Worm (Caenorhabditis elegans) whole organism, L4/young adult: ENCODE measurements around the gene msp-58.
"Not testable (repeated sequence)": the region's sequence is repeated elsewhere in the genome, so short reads cannot be mapped to it uniquely, and the experiment has no call there.

Experiments used
- W03F9.2 ChIP-seq: fragments of 150-350 bp; optimal IDR thresholded peaks from 2 replicates; lab custom pipeline; 2014; ENCODE audit warnings: missing biosample characterization, missing genetic modification characterization
- dao-5 ChIP-seq: sonication (generic microtip); optimal IDR thresholded peaks from 2 replicates; lab custom pipeline; 2016; ENCODE audit warnings: missing genotype, missing genetic modification characterization, moderate library complexity, missing compliant biosample characterization
- him-1 ChIP-seq: sonication (generic microtip); optimal IDR thresholded peaks from 2 replicates; lab custom pipeline; 2016; ENCODE audit warnings: missing genotype, missing genetic modification reagents, missing genetic modification characterization, missing compliant biosample characterization

The msp-58 gene

DNA sequence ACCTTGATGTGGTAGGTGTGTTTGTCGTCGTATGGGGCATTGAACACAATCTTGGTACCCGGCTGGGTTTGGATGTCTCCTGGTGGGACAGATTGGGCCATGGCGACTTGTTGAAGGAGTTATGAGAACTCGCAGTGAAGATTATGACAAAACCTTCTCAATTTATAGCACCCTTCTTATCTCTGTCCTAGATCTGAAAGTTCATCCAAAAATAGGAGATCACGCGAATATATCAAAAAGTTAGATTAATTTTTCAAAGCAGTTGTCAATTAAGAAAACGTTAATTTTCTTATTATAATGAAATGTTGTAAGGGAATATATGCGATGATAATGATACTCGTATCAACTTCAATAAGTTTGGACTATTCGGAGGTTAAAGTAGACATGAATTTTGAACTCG lies 13.2 kb upstream of the msp-58 start, which contains the start of gene msp-51:
TSS of gene msp-51 (minus strand) at position 101 of the 400 bp plus-strand sequence.
- not testable (repeated sequence) for TF ChIP-seq dao-5 (tag; lab: Kevin White, UChicago); him-1 (tag; lab: Kevin White, UChicago); W03F9.2

DNA sequence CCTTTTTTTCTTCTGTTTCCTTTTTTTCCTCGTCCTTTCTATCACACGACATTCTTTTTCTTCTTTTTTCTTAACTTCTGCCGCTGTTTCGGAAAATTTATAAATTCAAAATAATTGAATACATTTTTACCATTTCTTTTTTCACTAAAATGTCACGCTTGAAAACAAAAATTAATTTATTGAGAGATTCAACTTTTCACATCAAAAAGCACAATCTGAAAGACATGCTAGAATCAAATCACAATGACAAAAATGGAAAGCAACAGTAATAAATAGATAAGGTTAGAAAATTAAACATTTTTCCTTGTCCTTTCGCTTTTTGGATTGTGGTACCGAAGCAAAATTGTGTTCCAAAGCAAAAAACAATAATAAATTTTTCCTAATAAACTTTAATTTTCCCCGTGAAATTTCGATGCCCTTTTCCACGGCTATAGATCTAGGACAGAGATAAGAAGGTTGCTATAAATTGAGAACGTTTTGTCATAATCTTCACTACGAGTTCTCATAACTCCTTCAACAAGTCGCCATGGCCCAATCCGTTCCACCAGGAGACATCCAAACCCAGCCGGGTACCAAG lies 10.9 kb upstream of the msp-58 start, which contains the start of the genes ZK354.6 and msp-113:
TSS of gene ZK354.6 (minus strand) at position 101 of the 577 bp plus-strand sequence.
TSS of gene msp-113 (plus strand) at position 527 of the 577 bp plus-strand sequence.
- TF ChIP-seq him-1 (tag; lab: Kevin White, UChicago) (no peak), dao-5 (tag; lab: Kevin White, UChicago) (no peak), W03F9.2 (no peak)

DNA sequence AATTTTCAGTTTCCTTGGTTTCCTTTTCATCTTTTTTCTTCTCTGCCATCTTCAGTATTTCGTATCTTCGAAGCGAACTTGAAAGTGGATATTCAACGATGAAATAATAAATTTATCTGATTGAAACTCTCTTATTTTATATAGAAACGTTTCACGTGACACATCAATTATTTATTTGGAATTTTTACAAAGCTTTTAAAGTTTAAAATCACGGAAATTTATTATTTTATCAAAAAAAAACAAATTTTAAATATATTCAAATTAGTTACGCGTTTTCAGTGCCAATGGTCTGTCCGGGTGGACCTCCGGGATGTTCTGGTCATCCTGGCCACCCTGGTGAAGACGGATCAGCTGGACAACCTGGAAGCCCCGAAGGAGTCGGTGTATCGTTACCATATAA lies 5.4 kb upstream of the msp-58 start, which contains the start of gene ZK354.7:
TSS of gene ZK354.7 (minus strand) at position 101 of the 400 bp plus-strand sequence.
- TF ChIP-seq dao-5 (tag; lab: Kevin White, UChicago) (no peak), him-1 (tag; lab: Kevin White, UChicago) (no peak)

DNA sequence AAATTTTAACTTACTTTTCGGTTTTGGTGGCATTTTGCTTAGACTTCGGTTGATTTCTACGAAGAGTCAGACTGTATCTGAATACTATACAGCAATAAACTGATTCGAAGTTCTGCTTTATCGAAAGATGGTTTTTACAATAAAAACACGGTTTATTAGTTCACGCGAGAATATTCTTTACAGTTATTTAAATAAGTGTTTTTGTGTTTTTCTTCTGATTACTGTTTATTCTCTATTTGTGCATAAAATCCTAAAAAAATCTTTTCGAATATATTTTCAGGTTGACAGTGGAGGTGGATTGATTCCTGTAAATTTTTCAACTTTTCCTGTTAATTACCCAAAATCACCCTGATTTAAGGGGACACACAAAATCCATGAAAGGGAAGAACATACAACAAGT lies 2.4 kb upstream of the msp-58 start, which contains the start of gene ZK354.8:
TSS of gene ZK354.8 (minus strand) at position 101 of the 400 bp plus-strand sequence.
- TF ChIP-seq W03F9.2 (no peak), him-1 (tag; lab: Kevin White, UChicago) (no peak), dao-5 (tag; lab: Kevin White, UChicago) (no peak)

DNA sequence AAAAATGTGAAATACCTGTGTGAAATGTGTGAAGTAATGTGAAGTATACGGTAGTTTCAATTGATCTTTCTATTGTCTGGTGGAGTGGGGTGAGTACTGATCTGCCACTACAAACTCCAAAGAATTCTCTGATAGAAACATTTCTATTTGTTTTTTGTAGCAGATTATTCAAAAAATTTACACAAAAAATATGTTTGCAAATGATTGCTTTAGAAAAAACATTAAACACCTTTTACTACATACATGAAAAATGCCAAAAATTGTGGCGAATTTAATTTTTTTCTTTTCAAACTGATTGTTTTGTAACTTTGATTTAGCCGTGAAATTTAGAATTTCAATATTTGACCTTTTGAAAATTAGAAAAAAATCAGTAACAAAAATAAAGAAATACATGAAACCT lies 1.3 kb downstream of the msp-58 start, which contains the start of gene ZK354.3:
TSS of gene ZK354.3 (plus strand) at position 301 of the 400 bp plus-strand sequence.
- TF ChIP-seq dao-5 (tag; lab: Kevin White, UChicago) (no peak), W03F9.2 (no peak), him-1 (tag; lab: Kevin White, UChicago) (no peak)

DNA sequence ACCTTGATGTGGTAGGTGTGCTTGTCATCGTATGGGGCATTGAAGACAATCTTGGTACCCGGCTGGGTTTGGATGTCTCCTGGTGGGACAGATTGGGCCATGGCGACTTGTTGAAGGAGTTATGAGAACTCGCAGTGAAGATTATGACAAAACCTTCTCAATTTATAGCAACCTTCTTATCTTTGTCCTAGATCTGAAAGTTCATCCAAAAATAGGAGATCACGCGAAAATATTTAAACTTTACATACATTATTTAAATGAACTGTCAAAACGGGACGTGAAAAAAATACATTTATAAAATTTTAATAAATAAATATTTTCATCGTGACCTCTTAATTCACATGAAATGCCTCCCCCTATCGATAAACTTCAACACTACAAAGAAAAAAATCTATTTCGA lies 4.6 kb downstream of the msp-58 start, which contains the start of the genes msp-59 and ZK354.2:
TSS of gene msp-59 (minus strand) at position 101 of the 400 bp plus-strand sequence.
TSS of gene ZK354.2 (plus strand) at position 395 of the 400 bp plus-strand sequence.
- not testable (repeated sequence) for TF ChIP-seq him-1 (tag; lab: Kevin White, UChicago); dao-5 (tag; lab: Kevin White, UChicago); W03F9.2

DNA sequence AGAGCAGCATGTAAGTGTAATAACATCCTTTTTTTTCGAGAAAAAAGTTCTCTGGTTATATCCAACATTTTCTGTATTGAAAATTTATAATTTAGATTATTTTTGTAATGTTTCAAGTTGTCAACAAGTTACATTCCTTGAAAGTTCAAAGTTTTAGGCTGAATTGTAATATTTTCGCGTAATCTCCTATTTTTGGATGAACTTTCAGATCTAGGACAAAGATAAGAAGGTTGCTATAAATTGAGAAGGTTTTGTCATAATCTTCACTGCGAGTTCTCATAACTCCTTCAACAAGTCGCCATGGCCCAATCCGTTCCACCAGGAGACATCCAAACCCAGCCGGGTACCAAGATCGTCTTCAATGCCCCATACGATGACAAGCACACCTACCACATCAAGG lies 7.8 kb downstream of the msp-58 start, which contains the start of gene msp-65:
TSS of gene msp-65 (plus strand) at position 301 of the 400 bp plus-strand sequence.
- TF ChIP-seq W03F9.2; him-1 (tag; lab: Kevin White, UChicago); dao-5 (tag; lab: Kevin White, UChicago): not testable (repeated sequence)

DNA sequence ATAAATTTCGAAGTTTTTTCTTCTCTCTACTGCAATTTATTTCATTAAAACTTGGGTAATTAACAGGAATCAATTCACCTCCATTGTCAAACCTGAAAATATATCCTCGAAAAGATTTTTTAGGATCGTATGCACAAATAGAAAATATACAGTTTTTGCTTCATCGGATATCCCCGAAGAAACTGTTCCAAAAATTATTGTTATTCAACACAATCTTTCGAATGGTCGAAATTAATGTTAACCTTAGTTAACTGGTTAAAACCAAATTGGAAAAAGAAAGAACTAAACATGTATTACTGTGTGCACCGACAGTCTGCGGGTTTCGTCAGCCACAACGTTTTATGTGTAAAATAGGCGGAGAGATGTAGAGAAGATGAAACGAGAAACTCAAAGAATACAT lies 8.7 kb downstream of the msp-58 start:
- no peak for TF ChIP-seq him-1 (tag; lab: Kevin White, UChicago)
- no peak for TF ChIP-seq dao-5 (tag; lab: Kevin White, UChicago)
- no peak for TF ChIP-seq W03F9.2

DNA sequence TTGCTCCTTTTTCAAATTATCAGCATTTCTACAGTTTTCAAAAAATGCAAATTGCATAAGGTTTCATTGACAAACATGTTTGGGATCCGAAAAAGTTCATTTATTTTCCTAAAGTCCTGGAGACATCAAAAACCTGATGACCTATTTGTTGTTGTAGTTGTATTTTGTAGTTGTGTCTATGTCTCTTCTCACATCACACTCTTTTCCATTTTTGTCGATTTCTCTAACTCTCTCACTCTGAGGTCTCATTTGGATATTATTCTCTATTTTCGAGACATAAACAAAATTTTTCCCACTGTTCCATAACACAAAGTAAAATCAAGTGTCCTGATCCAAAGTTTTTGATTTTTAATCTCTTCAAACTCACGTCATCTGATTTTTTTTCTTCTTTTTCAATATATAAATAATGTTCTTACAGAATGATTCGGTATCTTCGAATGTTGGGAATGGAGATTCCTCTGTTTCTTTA lies 10.5 kb downstream of the msp-58 start, which contains the start of gene slc-46A:
TSS of gene slc-46A (plus strand) at position 419 of the 469 bp plus-strand sequence.
- TF ChIP-seq W03F9.2 = no peak
- TF ChIP-seq dao-5 (tag; lab: Kevin White, UChicago) = no peak
- no peak for TF ChIP-seq him-1 (tag; lab: Kevin White, UChicago)

DNA sequence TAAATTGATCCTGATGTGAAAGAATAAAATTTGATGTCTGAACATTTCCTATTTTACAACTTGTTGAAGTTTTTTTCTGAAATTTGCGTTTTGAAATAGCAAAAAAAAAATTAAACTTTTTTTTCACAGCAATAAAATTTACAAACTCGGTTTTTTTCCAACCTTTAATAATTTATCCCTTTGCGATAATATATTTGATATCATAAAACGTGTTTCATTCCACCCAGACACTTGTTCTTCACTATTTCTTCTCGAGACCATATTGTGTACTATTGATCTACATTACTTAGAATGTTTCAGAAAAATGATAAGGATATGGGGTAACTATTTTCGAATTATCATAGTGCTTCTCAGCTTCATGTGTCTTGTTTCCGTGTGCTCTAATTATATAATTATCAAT lies 17.8 kb downstream of the msp-58 start, which contains the start of gene Y4C6B.4:
TSS of gene Y4C6B.4 (plus strand) at position 301 of the 400 bp plus-strand sequence.
- no peak for TF ChIP-seq W03F9.2
- TF ChIP-seq him-1 (tag; lab: Kevin White, UChicago) = no peak
- TF ChIP-seq dao-5 (tag; lab: Kevin White, UChicago) = no peak

DNA sequence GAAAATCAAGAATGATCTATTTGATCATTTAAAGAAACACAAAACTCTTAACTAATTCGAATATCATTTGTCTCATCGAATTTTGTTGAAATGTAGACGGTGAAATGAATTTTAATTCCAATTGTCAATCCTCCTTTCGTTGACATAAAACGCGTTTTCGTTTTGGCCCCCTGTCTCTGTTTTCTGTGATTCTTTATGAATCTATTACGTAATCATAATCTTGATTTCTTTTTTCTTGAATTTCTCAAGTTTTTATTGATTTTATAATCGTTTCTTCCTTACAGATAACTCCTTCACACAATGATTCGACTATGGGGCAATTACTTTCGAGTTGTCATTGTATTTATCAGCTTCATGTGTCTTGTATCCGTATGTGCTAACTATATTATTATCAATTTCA lies 23.8 kb downstream of the msp-58 start, which contains the start of gene Y4C6B.3:
TSS of gene Y4C6B.3 (plus strand) at position 301 of the 400 bp plus-strand sequence.
- TF ChIP-seq W03F9.2 (no peak), him-1 (tag; lab: Kevin White, UChicago) (no peak), dao-5 (tag; lab: Kevin White, UChicago) (no peak)

DNA sequence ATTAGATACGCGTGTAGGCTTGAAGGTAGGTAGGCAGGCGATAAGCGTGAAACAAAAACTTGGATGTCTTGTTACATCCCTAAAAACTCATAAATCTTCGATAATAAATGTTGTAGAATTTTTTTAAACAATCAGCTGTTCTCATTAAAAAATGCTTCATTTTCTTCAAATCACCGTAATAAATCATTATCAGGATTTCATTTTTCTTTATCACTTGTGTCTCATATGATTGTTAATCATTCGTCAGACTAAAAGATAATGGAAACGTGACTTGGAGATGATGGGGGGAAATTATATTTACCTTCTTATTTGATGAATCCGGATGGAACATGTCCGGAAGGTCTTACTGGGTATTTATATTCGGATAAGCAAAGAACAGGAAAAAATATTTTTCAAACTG lies 25.1 kb downstream of the msp-58 start:
- TF ChIP-seq dao-5 (tag; lab: Kevin White, UChicago) = no peak

DNA sequence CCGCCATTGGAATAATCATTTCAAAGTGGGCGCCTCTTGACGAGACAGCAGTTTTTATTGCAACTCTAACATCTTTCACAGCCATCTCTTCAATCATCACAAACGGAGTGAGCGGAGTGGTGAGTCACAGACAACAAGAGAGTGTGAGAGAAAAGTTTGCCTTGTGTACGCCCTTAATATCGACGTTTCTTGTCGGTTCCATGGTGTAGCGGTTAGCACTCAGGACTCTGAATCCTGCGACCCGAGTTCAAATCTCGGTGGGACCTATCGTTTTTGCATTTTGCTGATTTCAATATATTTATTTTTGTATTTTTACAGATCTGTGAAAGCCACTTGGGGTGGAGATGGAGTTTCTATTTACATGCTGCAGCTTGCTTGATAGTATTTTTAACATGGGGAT lies 26.1 kb downstream of the msp-58 start:
- TF ChIP-seq W03F9.2 = no peak
- peak; percentile 22 for TF ChIP-seq dao-5 (tag; lab: Kevin White, UChicago)

DNA sequence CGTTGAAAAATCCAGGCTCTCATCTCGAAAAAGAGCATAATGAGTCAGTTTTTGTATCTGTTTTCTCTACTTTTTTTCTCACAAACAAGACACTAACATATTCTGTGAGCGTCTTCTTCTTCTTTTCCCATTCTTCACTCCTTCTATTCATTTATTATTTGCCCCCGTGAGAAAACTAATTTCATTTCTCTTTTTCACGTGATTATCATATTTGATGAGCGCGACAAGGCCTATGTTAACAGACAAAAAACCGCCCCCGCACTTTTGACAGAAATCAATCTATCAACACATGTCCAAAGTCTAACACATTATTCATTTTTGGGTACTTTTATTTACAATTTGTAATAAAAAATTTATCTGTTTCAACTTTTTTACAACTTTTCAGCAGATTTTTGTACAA lies 29.3 kb downstream of the msp-58 start:
- TF ChIP-seq W03F9.2 (no peak), him-1 (tag; lab: Kevin White, UChicago) (no peak), dao-5 (tag; lab: Kevin White, UChicago) (no peak)
